Fruit fly (Drosophila melanogaster) whole organism, wandering third instar larva: ENCODE measurements around the gene r.

Source experiments
- Abd-B ChIP-seq: fragments of >200 bp; optimal IDR thresholded peaks from 2 replicates; lab custom pipeline; 2017; ENCODE audit warnings: missing biosample characterization, missing genetic modification characterization
- CG32264 ChIP-seq: fragments of 200-800 bp; sonication (Bioruptor generic); optimal IDR thresholded peaks from 2 replicates; lab custom pipeline; 2016; ENCODE audit warnings: missing biosample characterization, missing genetic modification characterization
- CG9705 ChIP-seq: fragments of 200-800 bp; sonication (Bioruptor generic); optimal IDR thresholded peaks from 2 replicates; lab custom pipeline; 2018; ENCODE audit warnings: missing biosample characterization, mild to moderate bottlenecking, missing genetic modification characterization
- CrebA ChIP-seq: fragments of 200-800 bp; sonication (Bioruptor generic); optimal IDR thresholded peaks from 2 replicates; lab custom pipeline; 2016; ENCODE audit warnings: missing biosample characterization, mild to moderate bottlenecking, missing genetic modification characterization, borderline replicate concordance
- Dif ChIP-seq: fragments of 200-275, 200-300 bp; sonication (Bioruptor generic); optimal IDR thresholded peaks from 2 replicates; lab custom pipeline; 2018; ENCODE audit warnings: missing biosample characterization, missing genetic modification characterization; ENCODE audit not compliant: partially characterized antibody
- HLH106 ChIP-seq: fragments of 200-800 bp; optimal IDR thresholded peaks from 3 replicates; lab custom pipeline; 2019; ENCODE audit warnings: missing biosample characterization, mild to moderate bottlenecking, missing genetic modification characterization, moderate library complexity
- Hnf4 ChIP-seq: fragments of 200-800 bp; sonication (Bioruptor generic); optimal IDR thresholded peaks from 2 replicates; lab custom pipeline; 2016; ENCODE audit warnings: missing biosample characterization, mild to moderate bottlenecking, missing genetic modification characterization
- Hr78 ChIP-seq: fragments of >200 bp; optimal IDR thresholded peaks from 2 replicates; lab custom pipeline; 2017; ENCODE audit warnings: missing biosample characterization, missing genetic modification characterization
- Hr83 ChIP-seq: fragments of 200-300 bp; sonication (Bioruptor generic); optimal IDR thresholded peaks from 2 replicates; lab custom pipeline; 2016; ENCODE audit warnings: missing biosample characterization, mild to moderate bottlenecking, missing genetic modification characterization, moderate library complexity; ENCODE audit not compliant: poor library complexity, severe bottlenecking
- Jra ChIP-seq: sonication (Bioruptor generic); optimal IDR thresholded peaks from 2 replicates; lab custom pipeline; 2016; ENCODE audit warnings: missing biosample characterization, missing genetic modification characterization
- Myc ChIP-seq: fragments of >200 bp; optimal IDR thresholded peaks from 2 replicates; lab custom pipeline; 2017
- N ChIP-seq: fragments of >200 bp; optimal IDR thresholded peaks from 2 replicates; lab custom pipeline; 2018; ENCODE audit warnings: missing biosample characterization, missing external identifiers, missing genetic modification characterization
- OdsH ChIP-seq: fragments of 200-800 bp; sonication (Bioruptor generic); optimal IDR thresholded peaks from 2 replicates; lab custom pipeline; 2016; ENCODE audit warnings: missing biosample characterization, mild to moderate bottlenecking, missing genetic modification characterization
- Rel ChIP-seq, 2 experiments: fragments of 200-800 bp; sonication (Bioruptor generic) in 1 of 2; optimal IDR thresholded peaks; 2 replicates in 1 of 2; 3 replicates in 1 of 2; lab custom pipeline; 2016 to 2019; ENCODE audit warnings: mild to moderate bottlenecking in 2 of 2, missing biosample characterization in 2 of 2, missing genetic modification characterization in 2 of 2, moderate library complexity in 1 of 2
- Sp1 ChIP-seq: fragments of 200-800 bp; sonication (Bioruptor generic); optimal IDR thresholded peaks from 3 replicates; lab custom pipeline; 2019; ENCODE audit warnings: missing biosample characterization, mild to moderate bottlenecking, missing genetic modification characterization, moderate library complexity
- Vsx2 ChIP-seq: fragments of 200-300, 225-300 bp; sonication (Bioruptor generic); optimal IDR thresholded peaks from 2 replicates; lab custom pipeline; 2018; ENCODE audit warnings: missing biosample characterization, missing genetic modification characterization; ENCODE audit not compliant: partially characterized antibody
- br ChIP-seq: fragments of 200-800 bp; sonication (Bioruptor generic); optimal IDR thresholded peaks from 2 replicates; lab custom pipeline; 2016; ENCODE audit warnings: missing biosample characterization, missing genetic modification characterization
- dl ChIP-seq, 2 experiments: fragments of 175-275, 200-275 bp in 1 of 2; fragments of 200-275 bp in 1 of 2; sonication (Bioruptor generic); optimal IDR thresholded peaks; lab custom pipeline; 2018; ENCODE audit warnings: mild to moderate bottlenecking in 2 of 2, missing biosample characterization in 2 of 2, missing genetic modification characterization in 2 of 2, moderate library complexity in 2 of 2; ENCODE audit not compliant: partially characterized antibody in 2 of 2, insufficient read depth in 1 of 2
- dmrt93B ChIP-seq: fragments of 200-800 bp; sonication (Bioruptor generic); optimal IDR thresholded peaks from 2 replicates; lab custom pipeline; 2018; ENCODE audit warnings: missing biosample characterization, mild to moderate bottlenecking, missing genetic modification characterization
- ey ChIP-seq: fragments of 200-800 bp; sonication (Bioruptor generic); optimal IDR thresholded peaks from 2 replicates; lab custom pipeline; 2016; ENCODE audit warnings: missing biosample characterization, missing genetic modification characterization
- foxo ChIP-seq, 2 experiments: fragments of 200-800 bp; sonication (Bioruptor generic); optimal IDR thresholded peaks; 2 replicates in 1 of 2; 3 replicates in 1 of 2; lab custom pipeline; 2016 to 2017; ENCODE audit warnings: missing biosample characterization in 2 of 2, missing genetic modification characterization in 2 of 2
- fru ChIP-seq: fragments of 200-800 bp; sonication (Bioruptor generic); optimal IDR thresholded peaks from 3 replicates; lab custom pipeline; 2016; ENCODE audit warnings: missing biosample characterization, mild to moderate bottlenecking, missing genetic modification characterization
- h ChIP-seq: fragments of 200-800 bp; sonication (Bioruptor generic); optimal IDR thresholded peaks from 3 replicates; lab custom pipeline; 2016; ENCODE audit warnings: missing biosample characterization, mild to moderate bottlenecking, missing genetic modification characterization
- jim ChIP-seq: fragments of 175-275, 200-325 bp; sonication (Bioruptor generic); optimal IDR thresholded peaks from 2 replicates; lab custom pipeline; 2016; ENCODE audit warnings: missing biosample characterization, mild to moderate bottlenecking, missing genetic modification characterization
- lola ChIP-seq: fragments of >200 bp; optimal IDR thresholded peaks from 2 replicates; lab custom pipeline; 2017; ENCODE audit warnings: missing biosample characterization, missing genetic modification characterization
- psq ChIP-seq: fragments of 200-800 bp; sonication (Bioruptor generic); optimal IDR thresholded peaks from 3 replicates; lab custom pipeline; 2017; ENCODE audit warnings: missing biosample characterization, mild to moderate bottlenecking, missing genetic modification characterization, moderate library complexity
- rgr ChIP-seq: fragments of 200-800 bp; sonication (Bioruptor generic); optimal IDR thresholded peaks from 3 replicates; lab custom pipeline; 2016; ENCODE audit warnings: missing biosample characterization, mild to moderate bottlenecking, missing genetic modification characterization
- woc ChIP-seq: sonication (Bioruptor generic); optimal IDR thresholded peaks from 2 replicates; lab custom pipeline; 2016; ENCODE audit warnings: missing biosample characterization, mild to moderate bottlenecking, missing genetic modification characterization

r gene

DNA sequence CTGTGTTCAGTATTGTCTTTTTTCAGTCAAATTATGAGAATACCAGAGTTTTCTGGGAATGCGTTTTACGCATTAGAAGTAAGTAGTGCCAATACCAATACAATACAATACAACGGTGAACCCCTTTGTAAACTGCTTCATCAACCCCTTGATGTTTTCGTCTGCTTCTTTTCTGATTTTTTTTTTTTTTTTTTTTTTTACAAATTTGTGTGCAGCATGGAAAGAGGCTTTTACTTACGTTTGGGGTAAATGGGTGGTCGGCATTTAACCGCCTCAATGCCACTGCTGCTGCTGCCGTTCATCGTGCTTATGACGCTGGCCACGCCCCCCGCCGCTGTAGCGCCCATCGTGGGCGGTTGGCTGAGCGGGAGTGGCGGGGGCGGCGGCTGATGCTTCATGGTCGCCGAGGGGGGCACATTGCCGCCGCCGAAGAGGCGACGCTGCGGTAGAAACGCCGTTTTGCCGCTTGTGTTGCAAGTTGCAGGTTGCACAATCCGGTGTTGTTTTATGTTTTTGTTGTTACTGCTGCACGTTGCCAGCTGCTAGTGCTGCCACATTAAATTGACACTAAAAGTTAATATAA is 38.7 kb downstream of the r start:
- no peak for TF ChIP-seq woc (GFP tag; lab: Kevin White, UChicago)
- no peak for TF ChIP-seq lola (GFP tag; lab: Kevin White, UChicago)
- no peak for TF ChIP-seq jim (GFP tag; lab: Kevin White, UChicago)
- TF ChIP-seq, all 38 proteins: peak for 0

DNA sequence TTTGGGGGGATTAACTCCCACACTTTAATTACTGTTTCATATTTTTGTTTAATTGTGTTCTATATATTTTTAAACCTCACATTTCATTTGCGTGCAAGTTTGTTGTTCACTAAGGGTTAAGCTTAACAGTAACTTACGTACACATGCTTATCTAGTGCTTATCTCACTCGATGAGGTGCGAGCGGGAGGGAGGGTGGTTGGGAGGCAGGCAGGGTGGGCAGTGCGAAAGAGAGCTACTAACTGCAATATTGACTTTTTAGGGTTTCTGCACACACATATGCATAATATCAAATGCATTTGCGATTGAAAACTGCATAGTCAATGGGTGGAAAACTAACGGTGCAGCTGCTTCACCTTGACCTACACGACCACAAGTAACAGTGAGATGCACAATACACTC is 39.3 kb downstream of the r start:
- TF ChIP-seq fru (GFP tag; lab: Kevin White, UChicago) (peak; percentile 23), Hr83 (no peak)

DNA sequence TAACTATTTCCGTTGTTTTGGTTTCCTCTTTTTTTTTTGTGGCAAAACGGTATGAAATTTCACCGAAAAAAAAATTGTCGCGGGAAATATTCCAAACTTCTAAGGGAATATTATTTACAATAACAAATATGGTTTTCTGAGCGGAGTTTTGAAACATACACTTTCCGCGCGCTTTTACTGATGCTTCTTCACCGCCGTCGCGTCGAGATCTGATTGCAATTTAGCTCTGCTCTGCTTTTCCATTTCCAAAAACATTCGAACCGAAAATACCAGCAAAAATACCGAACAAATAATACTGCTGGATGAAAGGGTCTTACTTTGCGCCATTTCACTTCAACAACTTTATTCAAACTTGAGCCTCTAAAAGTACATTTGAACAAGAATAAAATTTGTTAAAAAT is 39.8 kb downstream of the r start, which contains the start of gene Septin4:
TSS of gene Septin4 (minus strand) at position 215 of the 400 bp plus-strand sequence.
- TF ChIP-seq Abd-B (GFP tag; lab: Kevin White, UChicago) = no peak
- no peak for TF ChIP-seq HLH106
- no peak for TF ChIP-seq Sp1 (GFP tag; lab: Kevin White, UChicago)
- no peak for TF ChIP-seq fru (GFP tag; lab: Kevin White, UChicago)
- no peak for TF ChIP-seq jim (GFP tag; lab: Kevin White, UChicago)
- no peak for TF ChIP-seq foxo (GFP tag; optimal IDR thresholded peaks at IDR 0.05; lab: Kevin White, UChicago)
- TF ChIP-seq Hnf4 (GFP tag; lab: Kevin White, UChicago) = no peak
- TF ChIP-seq Rel (GFP tag; optimal IDR thresholded peaks at IDR 0.05; lab: Kevin White, UChicago) = no peak
- TF ChIP-seq Rel (tag; optimal IDR thresholded peaks at IDR 0.05; lab: Kevin White, UChicago) = no peak
- TF ChIP-seq CrebA (GFP tag; lab: Kevin White, UChicago) = no peak
- no peak for TF ChIP-seq br (GFP tag; lab: Kevin White, UChicago)

DNA sequence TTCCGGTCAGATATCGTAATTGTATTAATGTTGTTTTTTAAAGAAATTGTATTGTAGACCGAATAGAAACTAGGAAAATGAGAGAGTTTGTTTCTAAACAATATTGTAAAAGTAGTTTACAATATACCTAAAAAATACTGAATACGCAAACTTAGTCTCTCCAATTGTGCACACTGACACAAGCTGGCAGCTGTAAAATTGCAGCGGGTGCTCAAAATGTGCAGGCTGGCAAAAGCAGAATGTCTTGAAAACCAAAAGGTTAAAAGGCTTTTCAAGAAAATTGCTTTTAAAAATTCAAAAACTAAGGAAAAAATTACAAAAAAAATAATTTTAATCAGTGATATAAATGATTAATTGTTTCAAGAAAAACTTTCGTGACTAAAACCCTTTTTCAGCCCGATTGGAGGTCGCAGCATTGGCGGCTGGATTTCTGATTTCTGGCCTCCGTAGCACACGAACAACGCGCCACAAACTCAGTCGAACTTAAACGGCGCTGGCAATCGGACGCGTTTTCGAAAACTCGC is 40.6 kb downstream of the r start, which contains the start of gene CG4678:
TSS of gene CG4678 (plus strand) at position 474 of the 524 bp plus-strand sequence.
- TF ChIP-seq Dif = peak; percentile 96
- TF ChIP-seq CG32264 = no peak
- TF ChIP-seq lola (GFP tag; lab: Kevin White, UChicago) = no peak
- no peak for TF ChIP-seq Jra (GFP tag; lab: Kevin White, UChicago)
- TF ChIP-seq Vsx2 (GFP tag; lab: Kevin White, UChicago) = peak; percentile 66
- TF ChIP-seq Hr78 (GFP tag; lab: Kevin White, UChicago) = no peak
- peak; percentile 53 to 80 for TF ChIP-seq dl (GFP tag; optimal IDR thresholded peaks at IDR 0.05; lab: Kevin White, UChicago; ENCODE audit: insufficient read depth in 1 of 2, partially characterized antibody in 2 of 2)

DNA sequence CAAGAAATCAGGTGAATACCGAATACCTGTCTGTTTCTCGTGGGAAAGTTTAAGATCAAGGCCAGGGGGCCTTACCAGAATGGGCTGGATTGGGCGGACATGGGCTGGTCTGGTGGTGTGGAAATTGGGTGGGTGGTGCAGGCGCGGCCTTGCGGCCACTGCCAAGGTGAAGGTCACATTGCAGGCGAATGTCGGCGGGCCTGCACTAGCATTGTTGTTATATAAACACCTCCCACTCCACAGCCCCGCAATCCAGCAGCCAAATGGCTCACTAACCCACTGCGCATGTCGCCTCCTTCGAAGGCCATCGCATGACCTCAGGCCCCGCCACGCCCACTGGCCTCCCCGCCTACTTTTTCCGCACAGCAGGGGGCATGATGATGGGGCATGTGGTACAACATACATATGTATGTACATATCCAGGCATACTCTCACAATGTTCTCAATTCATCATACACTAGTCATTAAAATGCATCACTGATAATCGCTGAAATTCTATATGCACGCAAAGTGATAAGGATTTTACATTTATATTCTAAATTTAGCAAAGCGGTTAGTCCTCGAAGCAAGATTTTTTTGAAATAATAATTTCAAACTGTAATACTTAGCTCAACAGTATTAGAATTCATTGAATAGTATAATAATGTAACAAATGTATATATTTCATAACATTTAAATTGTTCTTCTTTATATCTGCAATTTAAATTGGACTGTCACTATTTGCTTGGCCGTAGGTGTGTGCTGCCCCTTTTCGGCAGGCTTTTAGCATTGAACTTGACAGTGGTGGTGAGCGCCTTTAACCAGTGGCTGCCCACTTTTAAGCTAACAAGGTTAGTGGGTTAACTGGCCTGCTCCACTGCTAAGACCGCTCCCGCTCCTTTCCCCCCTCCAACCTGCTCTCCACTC is 41.7 kb downstream of the r start:
- TF ChIP-seq dl (GFP tag; optimal IDR thresholded peaks at IDR 0.05; lab: Kevin White, UChicago; ENCODE audit: insufficient read depth in 1 of 2, partially characterized antibody in 2 of 2) = no peak
- no peak for TF ChIP-seq fru (GFP tag; lab: Kevin White, UChicago)
- TF ChIP-seq woc (GFP tag; lab: Kevin White, UChicago) = no peak
- no peak for TF ChIP-seq Hr78 (GFP tag; lab: Kevin White, UChicago)
- TF ChIP-seq h (GFP tag; lab: Kevin White, UChicago) = no peak
- TF ChIP-seq OdsH (GFP tag; lab: Kevin White, UChicago) = no peak
- TF ChIP-seq Dif = no peak
- no peak for TF ChIP-seq Hnf4 (GFP tag; lab: Kevin White, UChicago)
- TF ChIP-seq N (GFP tag; lab: Kevin White, UChicago) = no peak
- TF ChIP-seq psq (GFP tag; lab: Kevin White, UChicago) = no peak
- TF ChIP-seq rgr (GFP tag; lab: Kevin White, UChicago) = no peak
- TF ChIP-seq Myc (lab: Kevin White, UChicago) = no peak
- no peak for TF ChIP-seq Sp1 (GFP tag; lab: Kevin White, UChicago)
- no peak for TF ChIP-seq ey (GFP tag; lab: Kevin White, UChicago)
- no peak for TF ChIP-seq dmrt93B (GFP tag; lab: Kevin White, UChicago)
- no peak for TF ChIP-seq Abd-B (GFP tag; lab: Kevin White, UChicago)
- no peak for TF ChIP-seq lola (GFP tag; lab: Kevin White, UChicago)
- no peak for TF ChIP-seq CG9705 (GFP tag; lab: Kevin White, UChicago)
- TF ChIP-seq, all 38 proteins: peak for 0
